Worm (Caenorhabditis elegans) whole organism, late embryonic: ENCODE measurements around the gene sup-10.

Experiments
- fkh-10 ChIP-seq: fragments of 150-350 bp; optimal IDR thresholded peaks from 2 replicates; lab custom pipeline; 2014; ENCODE audit warnings: missing biosample characterization, missing genetic modification reagents, missing genetic modification characterization
- nfya-1 ChIP-seq: sonication (generic microtip); optimal IDR thresholded peaks from 2 replicates; lab custom pipeline; 2017; ENCODE audit warnings: missing genetic modification characterization, mild to moderate bottlenecking, missing compliant biosample characterization, antibody characterized with exemption, moderate library complexity
- unc-55 ChIP-seq: sonication (generic microtip); optimal IDR thresholded peaks from 2 replicates; lab custom pipeline; 2017; ENCODE audit warnings: missing biosample characterization, missing genetic modification reagents, missing genetic modification characterization

- no peak for TF ChIP-seq unc-55
- TF ChIP-seq nfya-1 (tag; lab: Kevin White, UChicago) = peak; percentile 6
- no peak for TF ChIP-seq fkh-10 (GFP tag; lab: Kevin White, UChicago)
These were observed 11.2 kb upstream of the sup-10 start for ce11 chrX:17516941-17517340.
